Fruit fly (Drosophila melanogaster) whole organism, prepupa: Measurements from ENCODE around the gene Polr2C.

ENCODE experiments used
- CG15336 ChIP-seq: fragments of 200-800 bp; sonication (Bioruptor generic); IDR thresholded peaks from 2 replicates; pipeline ENCODE4 v1.3.6; 2022; ENCODE audit warnings: missing biosample characterization, missing genetic modification characterization
- CG1621 ChIP-seq: fragments of 200-800 bp; sonication (Bioruptor generic); optimal IDR thresholded peaks from 3 replicates; lab custom pipeline; 2018; ENCODE audit warnings: missing biosample characterization, mild to moderate bottlenecking, missing genetic modification characterization
- CG16779 ChIP-seq: fragments of 200-800 bp; sonication (Bioruptor generic); optimal IDR thresholded peaks from 3 replicates; lab custom pipeline; 2017; ENCODE audit warnings: missing biosample characterization, mild to moderate bottlenecking, missing genetic modification characterization
- CG31627 ChIP-seq: fragments of 200-800 bp; sonication (Bioruptor generic); optimal IDR thresholded peaks from 3 replicates; lab custom pipeline; 2016; ENCODE audit warnings: missing biosample characterization, missing genetic modification characterization
- CG4318 ChIP-seq: fragments of 200-800 bp; sonication (Bioruptor generic); optimal IDR thresholded peaks from 3 replicates; lab custom pipeline; 2017; ENCODE audit warnings: missing biosample characterization, mild to moderate bottlenecking, missing genetic modification characterization
- CG6163 ChIP-seq: fragments of 200-800 bp; sonication (Bioruptor generic); IDR thresholded peaks from 3 replicates; pipeline ENCODE4 v1.3.6; 2022; ENCODE audit warnings: missing biosample characterization, missing genetic modification characterization
- CG6792 ChIP-seq: fragments of 200-800 bp; sonication (Bioruptor generic); optimal IDR thresholded peaks from 3 replicates; lab custom pipeline; 2016; ENCODE audit warnings: missing biosample characterization, missing genetic modification characterization
- CG7368 ChIP-seq: fragments of 200-800 bp; sonication (Bioruptor generic); optimal IDR thresholded peaks from 3 replicates; lab custom pipeline; 2016; ENCODE audit warnings: missing biosample characterization, missing genetic modification characterization
- CG8119 ChIP-seq: fragments of 200-800 bp; sonication (Bioruptor generic); IDR thresholded peaks from 3 replicates; pipeline ENCODE4 v1.3.6; 2022; ENCODE audit warnings: missing biosample characterization, missing genetic modification characterization
- CG8632 ChIP-seq: fragments of 200-800 bp; sonication (Bioruptor generic); optimal IDR thresholded peaks from 3 replicates; lab custom pipeline; 2016; ENCODE audit warnings: missing biosample characterization, missing genetic modification characterization
- CG9139 ChIP-seq: fragments of 200-800 bp; sonication (Bioruptor generic); optimal IDR thresholded peaks from 3 replicates; lab custom pipeline; 2017; ENCODE audit warnings: missing biosample characterization, mild to moderate bottlenecking, missing genetic modification characterization
- Eip75B ChIP-seq: fragments of 200-800 bp; sonication (Bioruptor generic); optimal IDR thresholded peaks from 3 replicates; lab custom pipeline; 2016; ENCODE audit warnings: missing biosample characterization, missing genetic modification characterization
- Eip78C ChIP-seq: fragments of 200-800 bp; sonication (Bioruptor generic); peaks from one replicate; lab custom pipeline; 2016; ENCODE audit warnings: missing biosample characterization, missing genetic modification characterization
- Ets96B ChIP-seq: fragments of 200-800 bp; optimal IDR thresholded peaks from 2 replicates; lab custom pipeline; 2019; ENCODE audit warnings: missing biosample characterization, mild to moderate bottlenecking, missing genetic modification characterization, moderate library complexity
- Hr39 ChIP-seq: fragments of 200-800 bp; sonication (Bioruptor generic); optimal IDR thresholded peaks from 2 replicates; lab custom pipeline; 2016; ENCODE audit warnings: missing biosample characterization, missing genetic modification characterization
- Hr4 ChIP-seq: fragments of 200-800 bp; sonication (Bioruptor generic); optimal IDR thresholded peaks from 3 replicates; lab custom pipeline; 2016; ENCODE audit warnings: missing biosample characterization, missing genetic modification characterization
- Lpt ChIP-seq: fragments of 200-800 bp; sonication (Bioruptor generic); optimal IDR thresholded peaks from 3 replicates; lab custom pipeline; 2016; ENCODE audit warnings: missing biosample characterization, missing genetic modification characterization
- Smox ChIP-seq: fragments of 200-800 bp; sonication (Bioruptor generic); optimal IDR thresholded peaks from 3 replicates; lab custom pipeline; 2016; ENCODE audit warnings: missing biosample characterization, missing genetic modification characterization
- Sox102F ChIP-seq: fragments of 200-800 bp; sonication (Bioruptor generic); optimal IDR thresholded peaks from 2 replicates; lab custom pipeline; 2016; ENCODE audit warnings: missing biosample characterization, mild to moderate bottlenecking, missing genetic modification characterization
- Sox15 ChIP-seq: fragments of 200-800 bp; sonication (Bioruptor generic); optimal IDR thresholded peaks from 3 replicates; lab custom pipeline; 2016; ENCODE audit warnings: missing biosample characterization, missing genetic modification characterization
- dac ChIP-seq: fragments of 200-800 bp; sonication (Bioruptor generic); optimal IDR thresholded peaks from 2 replicates; lab custom pipeline; 2017; ENCODE audit warnings: missing biosample characterization, mild to moderate bottlenecking, missing genetic modification characterization
- eg ChIP-seq: fragments of 200-800 bp; sonication (Bioruptor generic); IDR thresholded peaks from 3 replicates; pipeline ENCODE4 v1.3.6; 2022; ENCODE audit warnings: missing biosample characterization, missing genetic modification characterization
- fd59A ChIP-seq: fragments of 200-800 bp; sonication (Bioruptor generic); optimal IDR thresholded peaks from 2 replicates; lab custom pipeline; 2017; ENCODE audit warnings: missing biosample characterization, mild to moderate bottlenecking, missing genetic modification characterization, missing genetic modification reagents
- fd85E ChIP-seq: fragments of 200-800 bp; sonication (Bioruptor generic); optimal IDR thresholded peaks from 3 replicates; lab custom pipeline; 2016; ENCODE audit warnings: missing biosample characterization, missing genetic modification characterization
- fkh ChIP-seq: fragments of 200-800 bp; sonication (Bioruptor generic); optimal IDR thresholded peaks from 3 replicates; lab custom pipeline; 2017; ENCODE audit warnings: missing biosample characterization, mild to moderate bottlenecking, missing genetic modification characterization, moderate library complexity
- lz ChIP-seq: fragments of 200-800 bp; sonication (Bioruptor generic); optimal IDR thresholded peaks from 3 replicates; lab custom pipeline; 2016; ENCODE audit warnings: missing biosample characterization, missing genetic modification characterization
- pdm3 ChIP-seq: fragments of 200-800 bp; sonication (Bioruptor generic); optimal IDR thresholded peaks from 3 replicates; lab custom pipeline; 2016; ENCODE audit warnings: missing biosample characterization, missing genetic modification characterization
- salr ChIP-seq, 2 experiments: fragments of 200-800 bp; sonication (Bioruptor generic); optimal IDR thresholded peaks; 3 replicates each; lab custom pipeline; 2016 to 2018; ENCODE audit warnings: missing biosample characterization in 2 of 2, missing genetic modification characterization in 2 of 2, mild to moderate bottlenecking in 1 of 2
- spab ChIP-seq: fragments of 200-800 bp; sonication (Bioruptor generic); optimal IDR thresholded peaks from 2 replicates; lab custom pipeline; 2017; ENCODE audit warnings: missing biosample characterization, mild to moderate bottlenecking, missing genetic modification characterization, missing genetic modification reagents
- ss ChIP-seq, 2 experiments: fragments of 200-800 bp; sonication (Bioruptor generic); optimal IDR thresholded peaks; 2 replicates in 1 of 2; 3 replicates in 1 of 2; lab custom pipeline; 2017 to 2018; ENCODE audit warnings: mild to moderate bottlenecking in 2 of 2, missing biosample characterization in 2 of 2, missing genetic modification characterization in 2 of 2, moderate library complexity in 1 of 2
- svp ChIP-seq: fragments of 200-800 bp; sonication (Bioruptor generic); peaks from one replicate; lab custom pipeline; 2016; ENCODE audit warnings: missing biosample characterization, missing genetic modification characterization

Gene Polr2C

dm6 chr2L:13811323-13811722, 21.8 kb upstream of the Polr2C start, which contains the start of the genes Adat1 and CG16865:
Gene Adat1 (minus strand): TSS chr2L:13811474.
Gene CG16865 (plus strand): TSS chr2L:13811522.
- no peak for TF ChIP-seq ss (GFP tag; optimal IDR thresholded peaks at IDR 0.05; lab: Kevin White, UChicago)
- TF ChIP-seq fkh (GFP tag; lab: Kevin White, UChicago), result peak; percentile 100
- no peak for TF ChIP-seq Eip75B (GFP tag; lab: Kevin White, UChicago)
- no peak for TF ChIP-seq CG16779 (tag; lab: Kevin White, UChicago)
- TF ChIP-seq dac (GFP tag; lab: Kevin White, UChicago), result no peak
- no peak for TF ChIP-seq Ets96B (tag; lab: Kevin White, UChicago)
- TF ChIP-seq Eip78C (GFP tag; lab: Kevin White, UChicago), result no peak
- TF ChIP-seq CG15336 (GFP tag; lab: Robert Waterston, UW), result no peak

- TF ChIP-seq lz (GFP tag; lab: Kevin White, UChicago), result no peak
- TF ChIP-seq CG6163 (GFP tag; lab: Robert Waterston, UW), result no peak
Measured at dm6 chr2L:13813156-13813555, 20.0 kb upstream of the Polr2C start, which contains the start of gene CG16888. Gene CG16888 (minus strand): TSS chr2L:13813256.

- TF ChIP-seq svp (GFP tag; lab: Kevin White, UChicago) (no peak), CG7368 (GFP tag; lab: Kevin White, UChicago) (no peak), CG31627 (GFP tag; lab: Kevin White, UChicago) (no peak), Hr39 (GFP tag; lab: Kevin White, UChicago) (no peak)
- TF ChIP-seq, all 60 proteins: peak for 0
Measured at dm6 chr2L:13813604-13814178, 19.4 kb upstream of the Polr2C start, which contains the start of gene Sos. Gene Sos (plus strand): TSS chr2L:13813816.

- TF ChIP-seq salr (GFP tag; optimal IDR thresholded peaks at IDR 0.05; lab: Kevin White, UChicago), result no peak
- no peak for TF ChIP-seq pdm3 (GFP tag; lab: Kevin White, UChicago)
- no peak for TF ChIP-seq Eip75B (GFP tag; lab: Kevin White, UChicago)
- TF ChIP-seq CG9139 (GFP tag; lab: Kevin White, UChicago), result no peak
- TF ChIP-seq CG1621 (tag; lab: Kevin White, UChicago), result no peak
- no peak for TF ChIP-seq CG7368 (GFP tag; lab: Kevin White, UChicago)
- TF ChIP-seq fd85E (GFP tag; lab: Kevin White, UChicago), result no peak
- no peak for TF ChIP-seq lz (GFP tag; lab: Kevin White, UChicago)
- TF ChIP-seq CG8632 (GFP tag; lab: Kevin White, UChicago), result no peak
- TF ChIP-seq Sox102F (GFP tag; lab: Kevin White, UChicago), result no peak
- no peak for TF ChIP-seq Smox (GFP tag; lab: Kevin White, UChicago)
Measured at dm6 chr2L:13820176-13820575, 13.0 kb upstream of the Polr2C start.

dm6 chr2L:13820948-13821347, 12.2 kb upstream of the Polr2C start, which contains the start of gene b:
Gene b (plus strand): TSS chr2L:13821248.
- TF ChIP-seq CG4318 (GFP tag; lab: Kevin White, UChicago) (no peak), CG6792 (GFP tag; lab: Kevin White, UChicago) (no peak), CG7368 (GFP tag; lab: Kevin White, UChicago) (no peak), svp (GFP tag; lab: Kevin White, UChicago) (no peak), ss (GFP tag; optimal IDR thresholded peaks at IDR 0.05; lab: Kevin White, UChicago) (no peak), spab (no peak), Hr4 (GFP tag; lab: Kevin White, UChicago) (no peak)
- TF ChIP-seq, all 60 proteins: peak for 0

dm6 chr2L:13827557-13827956, 5.6 kb upstream of the Polr2C start, which contains the start of gene PolG1:
Gene PolG1 (minus strand): TSS chr2L:13827772.
- TF ChIP-seq CG1621 (tag; lab: Kevin White, UChicago) (peak; percentile 77), Sox15 (no peak), Smox (GFP tag; lab: Kevin White, UChicago) (no peak)
- TF ChIP-seq, all 60 proteins: peak for 1

- no peak for TF ChIP-seq fd59A
- TF ChIP-seq svp (GFP tag; lab: Kevin White, UChicago), result no peak
- no peak for TF ChIP-seq eg (GFP tag; lab: Robert Waterston, UW)
- no peak for TF ChIP-seq CG8119 (GFP tag; lab: Robert Waterston, UW)
- no peak for TF ChIP-seq Lpt (GFP tag; lab: Kevin White, UChicago)
- TF ChIP-seq Hr4 (GFP tag; lab: Kevin White, UChicago), result no peak
Measured at dm6 chr2L:13829540-13829939, 3.6 kb upstream of the Polr2C start, which contains the start of the genes Arpc1 and Orc5. Gene Arpc1 (minus strand): TSS chr2L:13829741. Gene Orc5 (plus strand): TSS chr2L:13829837.
